Fruit fly (Drosophila melanogaster) whole organism, embryonic: ENCODE results near the gene CG33490.
A peak's percentile ranks its signal among the peaks of the same experiment; 100 is the strongest.

Experiments used
- Abd-B ChIP-seq: fragments of 200-800 bp; sonication (Bioruptor generic); optimal IDR thresholded peaks from 2 replicates; lab custom pipeline; 2018; ENCODE audit warnings: missing biosample characterization, mild to moderate bottlenecking, missing genetic modification characterization, moderate library complexity
- Ada2b ChIP-seq: fragments of 200-800 bp; sonication (Bioruptor generic); IDR thresholded peaks from 2 replicates; pipeline ENCODE4 v1.3.6; 2022; ENCODE audit warnings: missing biosample characterization, missing genetic modification characterization
- BEAF-32 ChIP-seq: fragments of 200-800 bp; sonication (Bioruptor generic); optimal IDR thresholded peaks from 3 replicates; lab custom pipeline; 2017; ENCODE audit warnings: missing biosample characterization, missing genetic modification characterization, mild to moderate bottlenecking, moderate library complexity, missing genetic modification reagents
- CG10565 ChIP-seq: fragments of 200-800 bp; sonication (Bioruptor generic); optimal IDR thresholded peaks from 3 replicates; lab custom pipeline; 2016; ENCODE audit warnings: missing biosample characterization, mild to moderate bottlenecking, missing genetic modification characterization
- CG10654 ChIP-seq: fragments of 200-800 bp; sonication (Bioruptor generic); optimal IDR thresholded peaks from 2 replicates; lab custom pipeline; 2016; ENCODE audit warnings: missing biosample characterization, missing genetic modification characterization
- CG12659 ChIP-seq: fragments of 200-800 bp; sonication (Bioruptor generic); optimal IDR thresholded peaks from 3 replicates; lab custom pipeline; 2017; ENCODE audit warnings: mild to moderate bottlenecking, missing biosample characterization, missing genetic modification reagents, missing genetic modification characterization
- CG13123 ChIP-seq: fragments of 200-800 bp; sonication (Bioruptor generic); optimal IDR thresholded peaks from 2 replicates; lab custom pipeline; 2016; ENCODE audit warnings: missing biosample characterization, missing genetic modification characterization
- CG13624 ChIP-seq: fragments of 200-800 bp; sonication (Bioruptor generic); optimal IDR thresholded peaks from 2 replicates; lab custom pipeline; 2016; ENCODE audit warnings: missing biosample characterization, missing genetic modification characterization
- CG13894 ChIP-seq: fragments of 200-800 bp; sonication (Bioruptor generic); optimal IDR thresholded peaks from 3 replicates; lab custom pipeline; 2018; ENCODE audit warnings: missing biosample characterization, mild to moderate bottlenecking, missing genetic modification characterization, moderate library complexity
- CG15479 ChIP-seq: fragments of 200-800 bp; sonication (Bioruptor generic); optimal IDR thresholded peaks from 3 replicates; lab custom pipeline; 2019; ENCODE audit warnings: missing biosample characterization, mild to moderate bottlenecking, missing genetic modification characterization, moderate library complexity
- CG17361 ChIP-seq: fragments of 200-800 bp; sonication (Bioruptor generic); IDR thresholded peaks from 3 replicates; pipeline ENCODE4 v1.3.6; 2022; ENCODE audit warnings: missing biosample characterization, missing genetic modification characterization
- CG18476 ChIP-seq: fragments of 200-800 bp; sonication (Bioruptor generic); optimal IDR thresholded peaks from 2 replicates; lab custom pipeline; 2016; ENCODE audit warnings: missing biosample characterization, mild to moderate bottlenecking, missing genetic modification characterization
- CG18599 ChIP-seq: fragments of 200-800 bp; sonication (Bioruptor generic); optimal IDR thresholded peaks from 3 replicates; lab custom pipeline; 2017; ENCODE audit warnings: missing biosample characterization, missing genetic modification characterization, mild to moderate bottlenecking, moderate library complexity, missing genetic modification reagents
- CG31388 ChIP-seq: fragments of 200-800 bp; sonication (Bioruptor generic); optimal IDR thresholded peaks from 2 replicates; lab custom pipeline; 2016; ENCODE audit warnings: missing biosample characterization, missing genetic modification characterization
- CG5180 ChIP-seq: fragments of 200-800 bp; sonication (Bioruptor generic); optimal IDR thresholded peaks from 3 replicates; lab custom pipeline; 2017; ENCODE audit warnings: missing biosample characterization, missing genetic modification characterization, mild to moderate bottlenecking, moderate library complexity, missing genetic modification reagents
- CG8089 ChIP-seq: fragments of 200-800 bp; sonication (Bioruptor generic); optimal IDR thresholded peaks from 3 replicates; lab custom pipeline; 2016; ENCODE audit warnings: missing biosample characterization, missing genetic modification characterization
- CG9215 ChIP-seq: fragments of 200-800 bp; sonication (Bioruptor generic); IDR thresholded peaks from 2 replicates; pipeline ENCODE4 v1.3.6; 2022; ENCODE audit warnings: missing biosample characterization, missing genetic modification characterization
- CkIIα-i1 ChIP-seq: fragments of 200-800 bp; sonication (Bioruptor generic); IDR thresholded peaks from 2 replicates; pipeline ENCODE4 v1.3.6; 2022; ENCODE audit warnings: missing biosample characterization, missing genetic modification characterization
- Deaf1 ChIP-seq: fragments of 200-800 bp; optimal IDR thresholded peaks from 3 replicates; lab custom pipeline; 2019; ENCODE audit warnings: missing biosample characterization, mild to moderate bottlenecking, missing genetic modification characterization, moderate library complexity
- Dll ChIP-seq: fragments of 200-800 bp; sonication (Bioruptor generic); IDR thresholded peaks from 4 replicates; pipeline ENCODE4 v1.3.6; 2022; ENCODE audit warnings: missing biosample characterization, missing genetic modification characterization; ENCODE audit not compliant: partially characterized antibody
- Eip74EF ChIP-seq, 2 experiments: fragments of 200-800 bp in 1 of 2; fragments of >200 bp in 1 of 2; sonication (Bioruptor generic) in 1 of 2; optimal IDR thresholded peaks; 2 replicates each; lab custom pipeline; 2017 to 2019; ENCODE audit warnings: missing biosample characterization in 2 of 2, missing genetic modification characterization in 2 of 2, mild to moderate bottlenecking in 1 of 2, moderate library complexity in 1 of 2
- Elba2 ChIP-seq: fragments of 200-800 bp; sonication (Bioruptor generic); optimal IDR thresholded peaks from 3 replicates; lab custom pipeline; 2016; ENCODE audit warnings: missing biosample characterization, missing genetic modification characterization
- HLH54F ChIP-seq: fragments of 200-800 bp; sonication (Bioruptor generic); optimal IDR thresholded peaks from 3 replicates; lab custom pipeline; 2016; ENCODE audit warnings: missing biosample characterization, missing genetic modification characterization
- Hey ChIP-seq: fragments of 200-800 bp; sonication (Bioruptor generic); optimal IDR thresholded peaks from 3 replicates; lab custom pipeline; 2018; ENCODE audit warnings: missing biosample characterization, mild to moderate bottlenecking, missing genetic modification characterization
- Hsf ChIP-seq: fragments of 200-800 bp; sonication (Bioruptor generic); optimal IDR thresholded peaks from 3 replicates; lab custom pipeline; 2016; ENCODE audit warnings: missing biosample characterization, missing genetic modification characterization
- MESR4 ChIP-seq: fragments of 200-800 bp; sonication (Bioruptor generic); optimal IDR thresholded peaks from 2 replicates; lab custom pipeline; 2018; ENCODE audit warnings: missing biosample characterization, mild to moderate bottlenecking, missing genetic modification characterization, moderate library complexity
- NC2β ChIP-seq: fragments of 200-800 bp; sonication (Bioruptor generic); optimal IDR thresholded peaks from 2 replicates; lab custom pipeline; 2016; ENCODE audit warnings: missing biosample characterization, missing genetic modification characterization
- Oaz ChIP-seq: fragments of 200-800 bp; sonication (Bioruptor generic); IDR thresholded peaks from 2 replicates; pipeline ENCODE4 v1.3.6; 2022; ENCODE audit warnings: missing biosample characterization, missing genetic modification characterization
- Spps ChIP-seq: fragments of 200-800 bp; sonication (Bioruptor generic); optimal IDR thresholded peaks from 2 replicates; lab custom pipeline; 2018; ENCODE audit warnings: missing biosample characterization, mild to moderate bottlenecking, missing genetic modification characterization
- ac ChIP-seq: fragments of 200-800 bp; sonication (Bioruptor generic); optimal IDR thresholded peaks from 3 replicates; lab custom pipeline; 2017; ENCODE audit warnings: missing biosample characterization, mild to moderate bottlenecking, missing genetic modification characterization
- az2 ChIP-seq: fragments of 200-800 bp; sonication (Bioruptor generic); optimal IDR thresholded peaks from 3 replicates; lab custom pipeline; 2016; ENCODE audit warnings: missing biosample characterization, missing genetic modification characterization
- caup ChIP-seq: fragments of 200-800 bp; sonication (Bioruptor generic); optimal IDR thresholded peaks from 3 replicates; lab custom pipeline; 2017; ENCODE audit warnings: missing biosample characterization, mild to moderate bottlenecking, missing genetic modification characterization, moderate library complexity; ENCODE audit not compliant: severe bottlenecking
- chinmo ChIP-seq: fragments of 200-800 bp; sonication (Bioruptor generic); IDR thresholded peaks from 4 replicates; pipeline ENCODE4 v1.3.6; 2022; ENCODE audit warnings: missing biosample characterization, missing genetic modification characterization; ENCODE audit not compliant: partially characterized antibody
- croc ChIP-seq: fragments of 200-800 bp; sonication (Bioruptor generic); conservative IDR thresholded peaks from 3 replicates; pipeline ENCODE4 v1.3.6; 2022; ENCODE audit warnings: missing biosample characterization, missing genetic modification characterization
- crp ChIP-seq, 2 experiments: fragments of 200-800 bp; sonication (Bioruptor generic); optimal IDR thresholded peaks; 2 replicates in 1 of 2; 3 replicates in 1 of 2; lab custom pipeline; 2017; ENCODE audit warnings: missing biosample characterization in 2 of 2, missing genetic modification characterization in 2 of 2, mild to moderate bottlenecking in 1 of 2, moderate library complexity in 1 of 2
- disco-r ChIP-seq: fragments of 200-800 bp; sonication (Bioruptor generic); optimal IDR thresholded peaks from 2 replicates; lab custom pipeline; 2016; ENCODE audit warnings: missing biosample characterization, missing genetic modification characterization
- fd64A ChIP-seq: fragments of 200-800 bp; sonication (Bioruptor generic); optimal IDR thresholded peaks from 3 replicates; lab custom pipeline; 2018; ENCODE audit warnings: missing biosample characterization, mild to moderate bottlenecking, missing genetic modification characterization
- gro ChIP-seq: fragments of 200-800 bp; sonication (Bioruptor generic); optimal IDR thresholded peaks from 2 replicates; lab custom pipeline; 2016; ENCODE audit warnings: missing biosample characterization, missing genetic modification characterization
- gt ChIP-seq: fragments of 200-800 bp; sonication (Bioruptor generic); IDR thresholded peaks from 2 replicates; pipeline ENCODE4 v1.3.6; 2022; ENCODE audit warnings: missing biosample characterization, missing genetic modification characterization
- lilli ChIP-seq: fragments of 200-800 bp; sonication (Bioruptor generic); optimal IDR thresholded peaks from 3 replicates; lab custom pipeline; 2016; ENCODE audit warnings: missing biosample characterization, missing genetic modification characterization
- lola ChIP-seq, 3 experiments: fragments of >200 bp in 2 of 3; fragments of 200-800 bp in 1 of 3; sonication (Bioruptor generic) in 1 of 3; optimal IDR thresholded peaks; 2 replicates each; lab custom pipeline; 2017 to 2019; ENCODE audit warnings: missing biosample characterization in 3 of 3, missing genetic modification characterization in 3 of 3, mild to moderate bottlenecking in 1 of 3, moderate library complexity in 1 of 3
- lov ChIP-seq, 2 experiments: fragments of 200-800 bp in 1 of 2; fragments of >200 bp in 1 of 2; sonication (Bioruptor generic) in 1 of 2; IDR thresholded peaks in 1 of 2; optimal IDR thresholded peaks in 1 of 2; 2 replicates in 1 of 2; 3 replicates in 1 of 2; pipeline versions ENCODE4 v1.3.6 to Lab custom; 2017 to 2022; ENCODE audit warnings: missing biosample characterization in 1 of 2, missing genetic modification characterization in 1 of 2
- org-1 ChIP-seq: fragments of 200-800 bp; sonication (Bioruptor generic); optimal IDR thresholded peaks from 2 replicates; lab custom pipeline; 2017; ENCODE audit warnings: missing biosample characterization, missing genetic modification characterization
- pb ChIP-seq: fragments of 200-800 bp; sonication (Bioruptor generic); optimal IDR thresholded peaks from 3 replicates; lab custom pipeline; 2016; ENCODE audit warnings: missing biosample characterization, missing genetic modification characterization
- sob ChIP-seq: fragments of 200-800 bp; sonication (Bioruptor generic); IDR thresholded peaks from 2 replicates; pipeline ENCODE4 v1.3.6; 2022; ENCODE audit warnings: missing biosample characterization, missing genetic modification characterization
- stwl ChIP-seq: fragments of 200-800 bp; sonication (Bioruptor generic); optimal IDR thresholded peaks from 3 replicates; lab custom pipeline; 2018; ENCODE audit warnings: missing biosample characterization, mild to moderate bottlenecking, missing genetic modification characterization, moderate library complexity
- tll ChIP-seq, 2 experiments: fragments of 200-800 bp in 1 of 2; fragments of >200 bp in 1 of 2; sonication (Bioruptor generic) in 1 of 2; optimal IDR thresholded peaks; 2 replicates each; lab custom pipeline; 2017 to 2019; ENCODE audit warnings: missing biosample characterization in 2 of 2, missing genetic modification characterization in 2 of 2, mild to moderate bottlenecking in 1 of 2, moderate library complexity in 1 of 2
- twi ChIP-seq: fragments of 200-800 bp; optimal IDR thresholded peaks from 2 replicates; lab custom pipeline; 2019; ENCODE audit warnings: missing biosample characterization, mild to moderate bottlenecking, missing genetic modification characterization, moderate library complexity
- z ChIP-seq: fragments of 200-800 bp; sonication (Bioruptor generic); IDR thresholded peaks from 3 replicates; pipeline ENCODE4 v1.3.6; 2022; ENCODE audit warnings: missing biosample characterization, missing genetic modification characterization

The CG33490 gene

DNA sequence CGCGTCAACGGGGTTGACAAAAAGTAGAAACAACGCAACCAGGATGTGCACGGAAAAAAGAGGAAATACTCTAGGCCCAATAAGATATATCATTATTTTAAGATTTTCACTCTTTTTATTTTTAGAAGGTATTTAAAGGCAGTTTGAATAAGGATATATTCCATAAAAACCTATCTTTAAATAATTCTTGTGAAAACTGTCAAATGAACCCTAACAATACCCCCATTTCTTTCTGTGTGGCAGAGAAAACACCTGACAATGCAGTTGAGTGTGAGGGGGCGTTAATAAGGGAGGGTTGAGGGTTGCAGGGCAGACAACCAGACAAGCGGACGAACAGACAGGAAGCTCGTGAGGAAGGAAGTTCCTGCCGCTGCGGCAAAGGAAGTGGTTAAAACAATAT lies 22.5 kb downstream of the CG33490 start (continued):
- TF ChIP-seq pb (GFP tag; lab: Kevin White, UChicago) (no peak), Eip74EF (GFP tag; optimal IDR thresholded peaks at IDR 0.05; lab: Kevin White, UChicago) (no peak), NC2β (GFP tag; lab: Kevin White, UChicago) (peak; percentile 29), CG5180 (GFP tag; lab: Kevin White, UChicago) (peak; percentile 27), CG10654 (no peak), twi (tag; lab: Kevin White, UChicago) (no peak), az2 (GFP tag; lab: Kevin White, UChicago) (peak; percentile 12), CG13123 (GFP tag; lab: Kevin White, UChicago) (no peak), tll (GFP tag; optimal IDR thresholded peaks at IDR 0.05; lab: Kevin White, UChicago) (no peak), ac (GFP tag; lab: Kevin White, UChicago) (peak; percentile 46), lov (optimal IDR thresholded peaks at IDR 0.05; lab: Kevin White, UChicago) (no peak), lov (GFP tag; IDR thresholded peaks at IDR 0.05; lab: Robert Waterston, UW) (no peak), CG8089 (GFP tag; lab: Kevin White, UChicago) (no peak), lilli (GFP tag; lab: Kevin White, UChicago) (no peak), Elba2 (GFP tag; lab: Kevin White, UChicago) (no peak), CG31388 (GFP tag; lab: Kevin White, UChicago) (no peak), org-1 (GFP tag; lab: Kevin White, UChicago) (no peak), gt (GFP tag; lab: Robert Waterston, UW) (no peak), sob (GFP tag; lab: Robert Waterston, UW) (no peak), croc (GFP tag; lab: Robert Waterston, UW) (no peak), lola (GFP tag; optimal IDR thresholded peaks at IDR 0.05; lab: Kevin White, UChicago) (peak in 1 of 3 experiments; percentile 74), CG10565 (GFP tag; lab: Kevin White, UChicago) (no peak), CG15479 (GFP tag; lab: Kevin White, UChicago) (no peak), z (no peak), caup (no peak), Abd-B (GFP tag; lab: Kevin White, UChicago) (peak; percentile 16), crp (GFP tag; optimal IDR thresholded peaks at IDR 0.05; lab: Kevin White, UChicago) (no peak), disco-r (GFP tag; lab: Kevin White, UChicago) (no peak), CG18599 (GFP tag; lab: Kevin White, UChicago) (peak; percentile 40), stwl (no peak), Ada2b (GFP tag; lab: Robert Waterston, UW) (peak; percentile 26; the same call in 1 of the 2 replicates), CG9215 (GFP tag; lab: Robert Waterston, UW) (no peak), CG17361 (GFP tag; lab: Robert Waterston, UW) (peak; percentile 51; the same call in 1 of the 3 replicates), CkIIα-i1 (GFP tag; lab: Robert Waterston, UW) (no peak), CG13624 (GFP tag; lab: Kevin White, UChicago) (no peak), Hsf (peak; percentile 14), CG18476 (no peak), gro (GFP tag; lab: Kevin White, UChicago) (no peak), CG12659 (peak; percentile 4), HLH54F (GFP tag; lab: Kevin White, UChicago) (no peak), Oaz (GFP tag; lab: Robert Waterston, UW) (no peak), Deaf1 (no peak), Spps (tag; lab: Kevin White, UChicago) (peak; percentile 25), CG13894 (tag; lab: Kevin White, UChicago) (no peak), chinmo (GFP tag; lab: Robert Waterston, UW) (no peak), BEAF-32 (GFP tag; lab: Kevin White, UChicago) (no peak), fd64A (no peak), Hey (tag; lab: Kevin White, UChicago) (no peak), Dll (no peak), MESR4 (GFP tag; lab: Kevin White, UChicago) (no peak)
